Worm (Caenorhabditis elegans): ENCODE data around the gene ucr-2.3.

ce11 chrIII:895525-895924 lies 15.9 kb downstream of the ucr-2.3 start, which contains the start of the genes ztf-18 and F23H11.2:
- TF ChIP-seq flt-1 (GFP tag; IDR thresholded peaks at IDR 0.05) (no peak), ceh-36 (tag; optimal IDR thresholded peaks at IDR 0.05) (no peak), ama-1 (optimal IDR thresholded peaks at IDR 0.05) (no peak), ceh-13 (GFP tag; optimal IDR thresholded peaks at IDR 0.05) (no peak), hmg-4 (GFP tag; optimal IDR thresholded peaks at IDR 0.05) (no peak), hnd-1 (tag; optimal IDR thresholded peaks at IDR 0.05) (no peak), scrt-1 (GFP tag; IDR thresholded peaks at IDR 0.05) (no peak), tbx-11 (GFP tag; IDR thresholded peaks at IDR 0.05) (no peak), pes-1 (GFP tag; IDR thresholded peaks at IDR 0.05) (no peak), F13C5.2 (tag; optimal IDR thresholded peaks at IDR 0.05) (no peak)

Data from whole organism, early embryonic.